Fruit fly (Drosophila melanogaster) whole organism, pupa: Measurements from ENCODE around the gene maca.

Source experiments
- CG10348 ChIP-seq: fragments of 200-800 bp; sonication (Bioruptor generic); IDR thresholded peaks from 2 replicates; pipeline ENCODE4 v1.3.6; 2022; ENCODE audit warnings: missing biosample characterization, missing genetic modification characterization
- CG12605 ChIP-seq: fragments of 200-800 bp; sonication (Bioruptor generic); IDR thresholded peaks from 2 replicates; pipeline ENCODE4 v1.3.6; 2022; ENCODE audit warnings: missing biosample characterization, missing genetic modification characterization
- CG13204 ChIP-seq: fragments of 200-800 bp; sonication (Bioruptor generic); optimal IDR thresholded peaks from 2 replicates; lab custom pipeline; 2018; ENCODE audit warnings: missing biosample characterization, mild to moderate bottlenecking, missing genetic modification characterization, moderate library complexity
- CG14655 ChIP-seq: fragments of 200-800 bp; sonication (Bioruptor generic); optimal IDR thresholded peaks from 3 replicates; lab custom pipeline; 2017; ENCODE audit warnings: mild to moderate bottlenecking, missing biosample characterization, missing genetic modification reagents, missing genetic modification characterization
- CG15710 ChIP-seq: fragments of 200-800 bp; sonication (Bioruptor generic); optimal IDR thresholded peaks from 2 replicates; lab custom pipeline; 2018; ENCODE audit warnings: missing biosample characterization, mild to moderate bottlenecking, missing genetic modification characterization, moderate library complexity
- CG17806 ChIP-seq: fragments of 200-800 bp; sonication (Bioruptor generic); optimal IDR thresholded peaks from 2 replicates; lab custom pipeline; 2018; ENCODE audit warnings: missing biosample characterization, mild to moderate bottlenecking, missing genetic modification characterization, moderate library complexity
- CG32121 ChIP-seq: fragments of 200-800 bp; sonication (Bioruptor generic); IDR thresholded peaks from 2 replicates; pipeline ENCODE4 v1.3.6; 2022; ENCODE audit warnings: missing biosample characterization, missing genetic modification characterization
- CG34367 ChIP-seq: fragments of 200-800 bp; sonication (Bioruptor generic); optimal IDR thresholded peaks from 2 replicates; lab custom pipeline; 2018; ENCODE audit warnings: missing biosample characterization, mild to moderate bottlenecking, missing genetic modification characterization
- CG4496 ChIP-seq: fragments of 200-800 bp; sonication (Bioruptor generic); IDR thresholded peaks from 3 replicates; pipeline ENCODE4 v1.3.6; 2022; ENCODE audit warnings: missing biosample characterization, missing genetic modification characterization
- CG8159 ChIP-seq: fragments of 200-800 bp; sonication (Bioruptor generic); optimal IDR thresholded peaks from 3 replicates; lab custom pipeline; 2018; ENCODE audit warnings: missing biosample characterization, mild to moderate bottlenecking, missing genetic modification characterization, moderate library complexity
- CG8301 ChIP-seq: fragments of 200-800 bp; sonication (Bioruptor generic); optimal IDR thresholded peaks from 2 replicates; lab custom pipeline; 2018; ENCODE audit warnings: missing biosample characterization, mild to moderate bottlenecking, missing genetic modification characterization
- CG9948 ChIP-seq: fragments of 200-800 bp; sonication (Bioruptor generic); optimal IDR thresholded peaks from 2 replicates; lab custom pipeline; 2018; ENCODE audit warnings: missing biosample characterization, mild to moderate bottlenecking, missing genetic modification characterization, moderate library complexity
- D1 ChIP-seq: fragments of 200-800 bp; sonication (Bioruptor generic); optimal IDR thresholded peaks from 2 replicates; lab custom pipeline; 2018; ENCODE audit warnings: missing biosample characterization, mild to moderate bottlenecking, missing genetic modification characterization, moderate library complexity
- EcR ChIP-seq: fragments of 200-800 bp; sonication (Bioruptor generic); optimal IDR thresholded peaks from 3 replicates; lab custom pipeline; 2019; ENCODE audit warnings: missing biosample characterization, missing genetic modification characterization, mild to moderate bottlenecking, moderate library complexity, missing genetic modification reagents
- Ets98B ChIP-seq: fragments of 200-800 bp; sonication (Bioruptor generic); IDR thresholded peaks from 2 replicates; pipeline ENCODE4 v1.3.6; 2022; ENCODE audit warnings: missing biosample characterization, missing genetic modification characterization
- Pif1A ChIP-seq: fragments of 200-800 bp; sonication (Bioruptor generic); optimal IDR thresholded peaks from 3 replicates; lab custom pipeline; 2016; ENCODE audit warnings: missing biosample characterization, missing genetic modification characterization
- Pif1B ChIP-seq: fragments of 200-800 bp; sonication (Bioruptor generic); optimal IDR thresholded peaks from 3 replicates; lab custom pipeline; 2016; ENCODE audit warnings: missing biosample characterization, missing genetic modification characterization
- Snoo ChIP-seq: fragments of 200-800 bp; sonication (Bioruptor generic); optimal IDR thresholded peaks from 3 replicates; lab custom pipeline; 2017; ENCODE audit warnings: missing biosample characterization, mild to moderate bottlenecking, missing genetic modification characterization, inconsistent platforms
- fd96Ca ChIP-seq: fragments of 200-800 bp; sonication (Bioruptor generic); IDR thresholded peaks from 3 replicates; pipeline ENCODE4 v1.3.6; 2022; ENCODE audit warnings: missing biosample characterization, missing genetic modification characterization
- gl ChIP-seq: fragments of 200-800 bp; sonication (Bioruptor generic); optimal IDR thresholded peaks from 2 replicates; lab custom pipeline; 2018; ENCODE audit warnings: missing biosample characterization, mild to moderate bottlenecking, missing genetic modification characterization
- rn ChIP-seq: fragments of 200-800 bp; sonication (Bioruptor generic); IDR thresholded peaks from 2 replicates; pipeline ENCODE4 v1.3.6; 2022; ENCODE audit warnings: missing biosample characterization, missing genetic modification characterization

Gene maca

dm6 chr3R:15481606-15482005 is 12.8 kb upstream of the maca start, which contains the start of gene B9d1:
B9d1 (plus strand) TSS chr3R:15481906.
- no peak for TF ChIP-seq Ets98B
- no peak for TF ChIP-seq CG9948 (tag; lab: Kevin White, UChicago)
- no peak for TF ChIP-seq CG8159 (tag; lab: Kevin White, UChicago)
- TF ChIP-seq Pif1B (GFP tag; lab: Kevin White, UChicago) = no peak
- no peak for TF ChIP-seq CG12605 (GFP tag; lab: Robert Waterston, UW)
- no peak for TF ChIP-seq CG34367 (tag; lab: Kevin White, UChicago)
- no peak for TF ChIP-seq D1 (tag; lab: Kevin White, UChicago)
- TF ChIP-seq CG15710 (tag; lab: Kevin White, UChicago) = no peak
- TF ChIP-seq CG4496 (GFP tag; lab: Robert Waterston, UW) = no peak
- TF ChIP-seq Snoo (tag; lab: Kevin White, UChicago) = no peak
- TF ChIP-seq CG13204 = no peak

- TF ChIP-seq Pif1A (GFP tag; lab: Kevin White, UChicago) (no peak), CG14655 (GFP tag; lab: Kevin White, UChicago) (no peak), CG8301 (tag; lab: Kevin White, UChicago) (no peak), CG15710 (tag; lab: Kevin White, UChicago) (no peak), CG13204 (no peak), D1 (tag; lab: Kevin White, UChicago) (no peak), Pif1B (GFP tag; lab: Kevin White, UChicago) (no peak), CG10348 (no peak), fd96Ca (GFP tag; lab: Robert Waterston, UW) (no peak), gl (tag; lab: Kevin White, UChicago) (no peak), CG12605 (GFP tag; lab: Robert Waterston, UW) (no peak), CG17806 (tag; lab: Kevin White, UChicago) (no peak), Ets98B (no peak), EcR (GFP tag; lab: Kevin White, UChicago) (no peak), CG4496 (GFP tag; lab: Robert Waterston, UW) (no peak), CG34367 (tag; lab: Kevin White, UChicago) (no peak), rn (GFP tag; lab: Robert Waterston, UW) (no peak), CG9948 (tag; lab: Kevin White, UChicago) (no peak)
Measured at dm6 chr3R:15482858-15483257, 11.5 kb upstream of the maca start, which contains the start of gene Rh6. Rh6 (plus strand) TSS chr3R:15483158.

- TF ChIP-seq Snoo (tag; lab: Kevin White, UChicago) = no peak
Measured at dm6 chr3R:15485296-15485695, 9.1 kb upstream of the maca start, which contains the start of gene Trissin. Trissin (minus strand) TSS chr3R:15485396.

dm6 chr3R:15485866-15486265 is 8.5 kb upstream of the maca start, which contains the start of gene obe:
obe (plus strand) TSS chr3R:15486050.
- TF ChIP-seq Pif1B (GFP tag; lab: Kevin White, UChicago) (no peak), CG9948 (tag; lab: Kevin White, UChicago) (no peak), Snoo (tag; lab: Kevin White, UChicago) (no peak), CG17806 (tag; lab: Kevin White, UChicago) (no peak), CG8301 (tag; lab: Kevin White, UChicago) (no peak), D1 (tag; lab: Kevin White, UChicago) (no peak), Ets98B (no peak), CG15710 (tag; lab: Kevin White, UChicago) (no peak), CG8159 (tag; lab: Kevin White, UChicago) (no peak), EcR (GFP tag; lab: Kevin White, UChicago) (no peak), CG13204 (no peak), rn (GFP tag; lab: Robert Waterston, UW) (no peak), CG4496 (GFP tag; lab: Robert Waterston, UW) (no peak)
- TF ChIP-seq, all 21 proteins: peak for 0

- TF ChIP-seq CG17806 (tag; lab: Kevin White, UChicago) (no peak), CG8159 (tag; lab: Kevin White, UChicago) (no peak), rn (GFP tag; lab: Robert Waterston, UW) (no peak), CG32121 (GFP tag; lab: Robert Waterston, UW) (no peak), CG10348 (no peak), CG13204 (no peak), CG14655 (GFP tag; lab: Kevin White, UChicago) (no peak), gl (tag; lab: Kevin White, UChicago) (no peak), CG34367 (tag; lab: Kevin White, UChicago) (no peak), fd96Ca (GFP tag; lab: Robert Waterston, UW) (no peak), CG9948 (tag; lab: Kevin White, UChicago) (no peak), CG12605 (GFP tag; lab: Robert Waterston, UW) (no peak)
Measured at dm6 chr3R:15493211-15493610, 1.2 kb upstream of the maca start.

dm6 chr3R:15507760-15508159 is 13.4 kb downstream of the maca start:
- TF ChIP-seq CG13204 = no peak
- no peak for TF ChIP-seq fd96Ca (GFP tag; lab: Robert Waterston, UW)
- no peak for TF ChIP-seq CG15710 (tag; lab: Kevin White, UChicago)
- no peak for TF ChIP-seq CG9948 (tag; lab: Kevin White, UChicago)
- TF ChIP-seq CG10348 = no peak
- no peak for TF ChIP-seq CG4496 (GFP tag; lab: Robert Waterston, UW)
- no peak for TF ChIP-seq Snoo (tag; lab: Kevin White, UChicago)
- TF ChIP-seq Pif1B (GFP tag; lab: Kevin White, UChicago) = no peak
